2 fruit fly cellular contexts compared by ENCODE assay signal in the genomic region with DNA sequence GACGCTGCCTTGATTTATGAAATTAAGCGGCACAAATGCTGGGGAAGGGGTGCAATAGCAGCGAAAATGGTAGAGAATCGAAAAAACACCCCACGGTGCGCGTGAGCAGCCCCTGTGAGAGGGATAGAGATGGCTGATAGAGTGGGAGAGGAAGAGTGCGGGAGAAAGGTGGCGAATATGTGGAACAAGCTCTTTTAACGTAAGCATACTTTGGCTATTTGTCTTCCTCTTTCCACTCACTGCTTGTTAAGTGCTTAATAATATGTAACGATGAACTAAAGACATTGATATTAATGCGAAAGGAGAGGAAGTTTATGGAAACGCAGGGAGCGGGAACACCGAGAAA.
TF ChIP-seq lines count a peak whose summit lies in the region.

No protein-coding gene starts in this region.

- no peak for TF ChIP-seq CTCF in whole organism, embryonic (GFP tag; optimal IDR thresholded peaks at IDR 0.05; lab: Kevin White, UChicago)

TF ChIP-seq in whole organism, adult, 20 proteins besides CTCF, POLR2A, EP300 and RAD21:
- TF ChIP-seq Mnt (GFP tag; optimal IDR thresholded peaks at IDR 0.05; lab: Kevin White, UChicago): no peak
- peak; percentile 84 for TF ChIP-seq pad (GFP tag; optimal IDR thresholded peaks at IDR 0.05; lab: Kevin White, UChicago)
- no peak for TF ChIP-seq cnc (optimal IDR thresholded peaks at IDR 0.05; lab: Kevin White, UChicago)
- TF ChIP-seq Hr96 (GFP tag; optimal IDR thresholded peaks at IDR 0.05; lab: Kevin White, UChicago): no peak
- no peak for TF ChIP-seq CG7045 (GFP tag; optimal IDR thresholded peaks at IDR 0.05; lab: Kevin White, UChicago)
- TF ChIP-seq CG1620 (GFP tag; optimal IDR thresholded peaks at IDR 0.05; lab: Kevin White, UChicago): no peak
- peak; percentile 73 for TF ChIP-seq tj (GFP tag; optimal IDR thresholded peaks at IDR 0.05; lab: Kevin White, UChicago)

TF ChIP-seq in whole organism, embryonic, 481 proteins besides CTCF, POLR2A, EP300 and RAD21:
- TF ChIP-seq crol (GFP tag; IDR thresholded peaks at IDR 0.05; lab: Robert Waterston, UW): peak; percentile 77
- TF ChIP-seq Pdp1 (GFP tag; optimal IDR thresholded peaks at IDR 0.05; lab: Kevin White, UChicago): no peak
- TF ChIP-seq caup (GFP tag; optimal IDR thresholded peaks at IDR 0.05; lab: Kevin White, UChicago; ENCODE audit: severe bottlenecking): no peak
- no peak for TF ChIP-seq Dip3 (GFP tag; optimal IDR thresholded peaks at IDR 0.05; lab: Kevin White, UChicago)
- TF ChIP-seq lbe (GFP tag; optimal IDR thresholded peaks at IDR 0.05; lab: Kevin White, UChicago): no peak
- TF ChIP-seq Trl (optimal IDR thresholded peaks at IDR 0.05; lab: Kevin White, UChicago): peak in 1 of 2 experiments; percentile 64
- no peak for TF ChIP-seq Trl (GFP tag; optimal IDR thresholded peaks at IDR 0.05; lab: Kevin White, UChicago)
- TF ChIP-seq pros (GFP tag; optimal IDR thresholded peaks at IDR 0.05; lab: Kevin White, UChicago): peak; percentile 90
- no peak for TF ChIP-seq E2f2 (GFP tag; IDR thresholded peaks at IDR 0.05; lab: Robert Waterston, UW)
- peak; percentile 76 for TF ChIP-seq CG1832 (GFP tag; optimal IDR thresholded peaks at IDR 0.05; lab: Kevin White, UChicago)
- no peak for TF ChIP-seq Drgx (GFP tag; IDR thresholded peaks at IDR 0.05; lab: Robert Waterston, UW)
- TF ChIP-seq NC2β (GFP tag; optimal IDR thresholded peaks at IDR 0.05; lab: Kevin White, UChicago): no peak
- TF ChIP-seq NFAT (GFP tag; IDR thresholded peaks at IDR 0.05; lab: Robert Waterston, UW): 0 out of 2 replicates have a peak, but pooled peaks have one; percentile 1
